Worm (Caenorhabditis elegans) whole organism, late embryonic: Measurements from ENCODE around the gene sri-30.

ENCODE experiments used
- ceh-22 ChIP-seq: sonication (generic microtip); optimal IDR thresholded peaks from 2 replicates; lab custom pipeline; 2017; ENCODE audit warnings: missing biosample characterization, missing genetic modification characterization
- dve-1 ChIP-seq: sonication (generic microtip); optimal IDR thresholded peaks from 2 replicates; lab custom pipeline; 2017; ENCODE audit warnings: antibody characterized with exemption, mild to moderate bottlenecking, missing genetic modification characterization, missing compliant biosample characterization
- elt-2 ChIP-seq: sonication (generic microtip); optimal IDR thresholded peaks from 2 replicates; lab custom pipeline; 2016; ENCODE audit warnings: missing genetic modification reagents, missing genetic modification characterization, missing compliant biosample characterization
- ets-4 ChIP-seq: sonication (generic microtip); optimal IDR thresholded peaks from 2 replicates; lab custom pipeline; 2016; ENCODE audit warnings: missing genetic modification characterization, missing compliant biosample characterization
- lin-11 ChIP-seq: fragments of 200-800 bp; sonication (Bioruptor generic); optimal IDR thresholded peaks from 2 replicates; lab custom pipeline; 2018; ENCODE audit warnings: mild to moderate bottlenecking, missing genetic modification characterization, missing compliant biosample characterization
- pha-4 ChIP-seq: fragments of 150-350 bp; optimal IDR thresholded peaks from 2 replicates; lab custom pipeline; 2018; ENCODE audit warnings: missing biosample characterization, missing genetic modification reagents, missing genetic modification characterization
- pros-1 ChIP-seq: fragments of 150-350 bp; optimal IDR thresholded peaks from 2 replicates; lab custom pipeline; 2014; ENCODE audit warnings: missing biosample characterization, missing genetic modification reagents, missing genetic modification characterization
- rnt-1 ChIP-seq: sonication (generic microtip); optimal IDR thresholded peaks from 2 replicates; lab custom pipeline; 2016; ENCODE audit warnings: missing genetic modification characterization, missing compliant biosample characterization
- tbx-2 ChIP-seq: sonication (generic microtip); optimal IDR thresholded peaks from 2 replicates; lab custom pipeline; 2016; ENCODE audit warnings: missing genetic modification characterization, missing compliant biosample characterization

- TF ChIP-seq dve-1 (tag; lab: Kevin White, UChicago) (no peak), pha-4 (tag; lab: Kevin White, UChicago) (no peak), elt-2 (tag; lab: Kevin White, UChicago) (no peak), lin-11 (tag; lab: Kevin White, UChicago) (no peak), ets-4 (tag; lab: Kevin White, UChicago) (no peak), rnt-1 (tag; lab: Kevin White, UChicago) (no peak), tbx-2 (tag; lab: Kevin White, UChicago) (no peak), ceh-22 (tag; lab: Kevin White, UChicago) (no peak), pros-1 (tag; lab: Kevin White, UChicago) (no peak)
Measured at ce11 chrII:3067896-3068295, 21.9 kb downstream of the sri-30 start.
